Fruit fly (Drosophila melanogaster): ENCODE data around the gene CG3008.

DNA sequence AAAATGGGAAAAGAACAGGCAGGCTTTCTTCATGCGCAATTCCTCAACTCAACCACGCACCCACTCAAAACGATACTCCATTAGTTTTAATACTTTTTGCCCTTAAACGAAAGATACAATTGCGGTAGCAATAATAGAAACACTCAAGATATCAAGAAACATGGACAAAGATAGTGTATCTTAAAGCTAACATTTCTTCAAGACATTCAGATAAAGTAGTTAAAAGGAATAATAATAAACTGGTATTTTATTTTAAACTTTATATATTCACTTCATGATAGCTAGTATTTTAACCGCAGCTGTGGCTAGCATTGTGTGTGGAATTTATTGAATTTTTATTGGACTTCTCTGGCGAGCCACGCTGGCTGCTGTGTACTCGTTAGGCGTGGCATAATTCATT is 27.0 kb upstream of the CG3008 start:
- TF ChIP-seq Clk (GFP tag; optimal IDR thresholded peaks at IDR 0.05) (no peak), CG5204 (GFP tag; optimal IDR thresholded peaks at IDR 0.05) (no peak), kay (GFP tag; ENCODE audit: borderline replicate concordance) (no peak), Crg-1 (GFP tag; optimal IDR thresholded peaks at IDR 0.05) (no peak), ovo (GFP tag; optimal IDR thresholded peaks at IDR 0.05) (no peak), CG33017 (tag; optimal IDR thresholded peaks at IDR 0.05) (no peak), cic (GFP tag; optimal IDR thresholded peaks at IDR 0.05) (no peak), pad (GFP tag; optimal IDR thresholded peaks at IDR 0.05) (no peak), CG1620 (GFP tag; optimal IDR thresholded peaks at IDR 0.05) (no peak), CG12768 (GFP tag; optimal IDR thresholded peaks at IDR 0.05) (no peak)

Measured in whole organism, adult.